Worm (Caenorhabditis elegans): ENCODE data around the gene nspg-12.

ce11 chrX:5208326-5208725, 48.8 kb upstream of the nspg-12 start:
- TF ChIP-seq lin-1 (GFP tag; IDR thresholded peaks at IDR 0.05): no peak
- TF ChIP-seq fos-1 (tag; optimal IDR thresholded peaks at IDR 0.05): no peak
- TF ChIP-seq fkh-10 (GFP tag; optimal IDR thresholded peaks at IDR 0.05): no peak
- no peak for TF ChIP-seq aha-1 (tag)
- TF ChIP-seq daf-16 (GFP tag; optimal IDR thresholded peaks at IDR 0.05): no peak
- no peak for TF ChIP-seq daf-16 (tag; optimal IDR thresholded peaks at IDR 0.05)
- no peak for TF ChIP-seq pha-4 (GFP tag; IDR thresholded peaks at IDR 0.05)
- no peak for TF ChIP-seq pha-4 (tag; optimal IDR thresholded peaks at IDR 0.05)
- TF ChIP-seq mep-1 (tag; optimal IDR thresholded peaks at IDR 0.05): no peak
- TF ChIP-seq lin-15B (tag; optimal IDR thresholded peaks at IDR 0.05): no peak
